Worm (Caenorhabditis elegans) whole organism, L4 larva: ENCODE data around the gene irld-8.
"Not testable (repeated sequence)": the region's sequence is repeated elsewhere in the genome, so short reads cannot be mapped to it uniquely, and the experiment has no call there.

ENCODE experiments used
- F26F4.8 ChIP-seq: fragments of 200-800 bp; sonication (Bioruptor generic); conservative IDR thresholded peaks from 2 replicates; pipeline ENCODE4 v1.3.6; 2022; ENCODE audit warnings: missing genetic modification characterization, missing compliant biosample characterization
- F44E2.7 ChIP-seq: fragments of 200-800 bp; sonication (Bioruptor generic); IDR thresholded peaks from 2 replicates; pipeline ENCODE4 v2.1.2; 2022; ENCODE audit warnings: missing genetic modification characterization, missing compliant biosample characterization
- Y105C5A.15 ChIP-seq: fragments of 200-800 bp; sonication (Bioruptor generic); IDR thresholded peaks from 2 replicates; pipeline ENCODE4 v1.3.6; 2022; ENCODE audit warnings: missing genetic modification characterization, missing compliant biosample characterization
- Y48G9A.11 ChIP-seq: fragments of 200-800 bp; sonication (Bioruptor generic); IDR thresholded peaks from 2 replicates; pipeline ENCODE4 v1.3.6; 2022; ENCODE audit warnings: missing genetic modification reagents, missing genetic modification characterization, missing compliant biosample characterization
- Y5F2A.4 ChIP-seq: fragments of 200-800 bp; sonication (Bioruptor generic); optimal IDR thresholded peaks from 2 replicates; lab custom pipeline; 2018; ENCODE audit warnings: mild to moderate bottlenecking, missing genetic modification characterization, missing compliant biosample characterization
- aha-1 ChIP-seq: fragments of 150-350 bp; peaks from one replicate; lab custom pipeline; 2014; ENCODE audit warnings: missing biosample characterization, missing genetic modification characterization
- ceh-28 ChIP-seq: fragments of 150-350 bp; optimal IDR thresholded peaks from 2 replicates; lab custom pipeline; 2014; ENCODE audit warnings: missing biosample characterization, missing genetic modification reagents, missing genetic modification characterization
- ces-1 ChIP-seq: fragments of 150-350 bp; sonication (generic microtip); optimal IDR thresholded peaks from 4 replicates; lab custom pipeline; 2014; ENCODE audit warnings: missing biosample characterization, missing genetic modification reagents, missing genetic modification characterization
- daf-8 ChIP-seq: fragments of 200-800 bp; sonication (Bioruptor generic); IDR thresholded peaks from 2 replicates; pipeline ENCODE4 v1.3.6; 2022; ENCODE audit warnings: missing genetic modification characterization, missing compliant biosample characterization
- dmd-8 ChIP-seq: fragments of 200-800 bp; sonication (Bioruptor generic); IDR thresholded peaks from 2 replicates; pipeline ENCODE4 v1.3.6; 2022; ENCODE audit warnings: missing genetic modification characterization, missing compliant biosample characterization
- egl-43 ChIP-seq: fragments of 200-800 bp; sonication (Bioruptor generic); IDR thresholded peaks from 2 replicates; pipeline ENCODE4 v1.3.6; 2022; ENCODE audit warnings: missing genetic modification reagents, missing genetic modification characterization, missing compliant biosample characterization
- gei-8 ChIP-seq: fragments of 200-800 bp; sonication (Bioruptor generic); optimal IDR thresholded peaks from 2 replicates; lab custom pipeline; 2018; ENCODE audit warnings: mild to moderate bottlenecking, missing genetic modification characterization, missing compliant biosample characterization
- lim-7 ChIP-seq: fragments of 200-800 bp; sonication (Bioruptor generic); IDR thresholded peaks from 2 replicates; pipeline ENCODE4 v1.3.6; 2022; ENCODE audit warnings: missing genetic modification characterization, missing compliant biosample characterization
- lin-29 ChIP-seq: fragments of 200-800 bp; sonication (Bioruptor generic); IDR thresholded peaks from 2 replicates; pipeline ENCODE4 v1.3.6; 2022; ENCODE audit warnings: missing genetic modification reagents, missing genetic modification characterization, missing compliant biosample characterization
- lin-38 ChIP-seq: fragments of 200-800 bp; sonication (Bioruptor generic); IDR thresholded peaks from 2 replicates; pipeline ENCODE4 v1.3.6; 2022; ENCODE audit warnings: missing genetic modification reagents, missing genetic modification characterization, missing compliant biosample characterization
- lin-39 ChIP-seq: fragments of 150-350 bp; optimal IDR thresholded peaks from 2 replicates; lab custom pipeline; 2014; ENCODE audit warnings: missing biosample characterization, missing genetic modification reagents, missing genetic modification characterization
- madf-5 ChIP-seq, 2 experiments: fragments of 200-800 bp; sonication (Bioruptor generic); IDR thresholded peaks; 2 replicates each; pipeline ENCODE4 v1.3.6; 2022; ENCODE audit warnings: missing compliant biosample characterization in 2 of 2, missing genetic modification characterization in 2 of 2
- mes-2 ChIP-seq: sonication (generic microtip); optimal IDR thresholded peaks from 2 replicates; lab custom pipeline; 2016; ENCODE audit warnings: missing genotype, mild to moderate bottlenecking, missing genetic modification characterization, missing compliant biosample characterization; ENCODE audit not compliant: poor library complexity, severe bottlenecking
- mxl-3 ChIP-seq: fragments of 200-800 bp; sonication (Bioruptor generic); optimal IDR thresholded peaks from 2 replicates; lab custom pipeline; 2018; ENCODE audit warnings: mild to moderate bottlenecking, missing genetic modification characterization, missing compliant biosample characterization
- nhr-102 ChIP-seq: sonication (generic microtip); optimal IDR thresholded peaks from 2 replicates; lab custom pipeline; 2016; ENCODE audit warnings: mild to moderate bottlenecking, missing genetic modification characterization, moderate library complexity, missing compliant biosample characterization
- nhr-111 ChIP-seq: fragments of 200-800 bp; sonication (Bioruptor generic); optimal IDR thresholded peaks from 2 replicates; lab custom pipeline; 2018; ENCODE audit warnings: mild to moderate bottlenecking, missing genetic modification characterization, missing compliant biosample characterization
- nhr-28 ChIP-seq: fragments of 150-350 bp; optimal IDR thresholded peaks from 2 replicates; lab custom pipeline; 2014; ENCODE audit warnings: missing biosample characterization, missing genetic modification characterization
- pqm-1 ChIP-seq: sonication (generic microtip); optimal IDR thresholded peaks from 2 replicates; lab custom pipeline; 2017; ENCODE audit warnings: missing biosample characterization, missing genetic modification characterization
- sdz-12 ChIP-seq: fragments of 200-800 bp; sonication (Bioruptor generic); optimal IDR thresholded peaks from 2 replicates; lab custom pipeline; 2018; ENCODE audit warnings: mild to moderate bottlenecking, missing genetic modification characterization, missing compliant biosample characterization
- snpc-1.2 ChIP-seq: fragments of 200-800 bp; sonication (Bioruptor generic); IDR thresholded peaks from 2 replicates; pipeline ENCODE4 v1.3.6; 2022; ENCODE audit warnings: missing genetic modification reagents, missing genetic modification characterization, missing compliant biosample characterization
- spr-3 ChIP-seq: fragments of 200-800 bp; sonication (Bioruptor generic); optimal IDR thresholded peaks from 2 replicates; lab custom pipeline; 2018; ENCODE audit warnings: mild to moderate bottlenecking, missing genetic modification characterization, missing compliant biosample characterization
- tra-1 ChIP-seq: fragments of 200-800 bp; sonication (Bioruptor generic); IDR thresholded peaks from 2 replicates; pipeline ENCODE4 v1.3.6; 2022; ENCODE audit warnings: missing genetic modification reagents, missing genetic modification characterization, missing compliant biosample characterization
- unc-62 ChIP-seq, 3 experiments: fragments of 150-350 bp in 1 of 3; sonication (generic microtip); optimal IDR thresholded peaks in 2 of 3; peaks in 1 of 3; 1 replicate in 1 of 3; 2 replicates in 2 of 3; lab custom pipeline; 2014 to 2017; ENCODE audit warnings: missing biosample characterization in 3 of 3, missing genetic modification characterization in 3 of 3, missing genetic modification reagents in 3 of 3, missing genotype in 1 of 3
- vab-7 ChIP-seq: fragments of 200-800 bp; sonication (Bioruptor generic); IDR thresholded peaks from 2 replicates; pipeline ENCODE4 v1.3.6; 2022; ENCODE audit warnings: missing genetic modification reagents, missing genetic modification characterization, missing compliant biosample characterization
- zip-2 ChIP-seq: fragments of 150-350 bp; optimal IDR thresholded peaks from 2 replicates; lab custom pipeline; 2014; ENCODE audit warnings: missing biosample characterization, missing genetic modification characterization
- ztf-7 ChIP-seq: fragments of 150-350 bp; optimal IDR thresholded peaks from 2 replicates; lab custom pipeline; 2014; ENCODE audit warnings: missing biosample characterization, missing genetic modification characterization

Gene irld-8

DNA sequence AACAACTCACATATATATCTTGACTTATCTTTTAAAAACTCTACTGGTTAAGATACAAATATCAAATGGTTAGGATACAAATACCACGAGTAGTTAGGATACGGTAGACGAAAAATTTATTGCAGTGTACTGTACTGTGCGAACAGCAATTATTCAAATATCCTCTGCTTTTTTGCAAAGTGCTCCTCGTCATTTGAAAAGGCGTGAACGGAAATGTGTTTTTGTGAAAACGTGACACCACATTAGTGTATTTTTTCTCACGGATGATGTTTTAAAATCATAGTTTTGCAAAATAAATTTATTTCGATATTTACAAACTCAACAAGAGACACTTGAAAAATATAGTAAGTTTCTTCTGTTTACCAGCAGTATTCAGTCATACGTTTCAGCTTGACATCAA, 3.2 kb downstream of the irld-8 start, which contains the start of gene F42G8.8:
Gene F42G8.8 (plus strand): TSS at position 301 of the 400 bp plus-strand sequence.
- no peak for TF ChIP-seq gei-8
- no peak for TF ChIP-seq nhr-28 (tag; lab: Kevin White, UChicago)
- no peak for TF ChIP-seq pqm-1 (tag; lab: Kevin White, UChicago)
- no peak for TF ChIP-seq tra-1
- no peak for TF ChIP-seq nhr-102 (tag; lab: Kevin White, UChicago)

DNA sequence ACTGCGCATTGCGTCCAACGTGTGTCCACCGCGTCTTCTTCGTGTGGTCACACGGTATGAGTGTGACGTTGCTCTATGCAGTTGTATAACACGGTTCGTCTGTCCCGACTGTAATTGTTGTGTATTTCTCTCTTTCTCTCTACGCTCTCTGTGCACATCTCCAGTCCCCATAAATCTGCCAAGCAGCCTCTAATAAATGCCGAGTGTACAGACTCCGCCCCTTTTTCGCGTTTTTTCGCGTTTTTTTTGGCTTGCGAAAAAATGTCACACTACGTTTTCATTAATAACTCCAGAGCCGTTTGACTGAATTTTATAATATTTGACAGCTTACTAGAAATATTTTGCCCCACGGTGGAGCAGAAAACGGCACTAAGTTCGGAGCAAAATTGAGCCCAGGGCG, 6.8 kb downstream of the irld-8 start, which contains the start of gene erp-44.3:
Gene erp-44.3 (plus strand): TSS at position 301 of the 400 bp plus-strand sequence.
- TF ChIP-seq sdz-12 (GFP tag; lab: Kevin White, UChicago); Y48G9A.11 (GFP tag; lab: Robert Waterston, UW); lin-38 (GFP tag; lab: Robert Waterston, UW): not testable (repeated sequence)

DNA sequence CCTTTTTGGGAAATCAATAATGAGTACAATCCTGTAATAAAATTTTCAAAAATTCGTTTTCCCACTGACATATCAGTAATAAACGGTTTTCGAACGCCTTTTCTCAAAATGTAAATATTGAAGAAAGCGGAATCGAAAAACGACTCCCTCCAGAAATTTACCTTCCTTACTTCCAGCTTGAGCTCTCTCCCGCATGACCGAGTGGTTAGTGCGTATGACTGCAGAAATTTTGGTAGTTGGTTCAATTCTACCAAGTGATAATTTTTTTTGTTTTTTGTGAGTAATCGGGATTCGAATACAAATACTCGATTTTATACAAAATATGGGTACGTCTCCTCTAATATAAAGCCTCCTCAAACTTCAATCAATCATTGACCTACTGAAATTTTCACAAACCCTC, 8.0 kb downstream of the irld-8 start:
- peak; percentile 76 for TF ChIP-seq lim-7 (GFP tag; lab: Robert Waterston, UW)
- TF ChIP-seq egl-43 (GFP tag; lab: Robert Waterston, UW) = peak; percentile 59; the same call in 1 of the 2 replicates
- TF ChIP-seq Y105C5A.15 (GFP tag; lab: Robert Waterston, UW) = 0 out of 2 replicates have a peak, but pooled peaks have one; percentile 23
- 0 out of 2 replicates have a peak, but pooled peaks have one; percentile 33 for TF ChIP-seq F26F4.8
- TF ChIP-seq vab-7 (GFP tag; lab: Robert Waterston, UW) = peak; percentile 47; the same call in 1 of the 2 replicates
- TF ChIP-seq dmd-8 (GFP tag; lab: Robert Waterston, UW) = 0 out of 2 replicates have a peak, but pooled peaks have one; percentile 16
- peak; percentile 63 for TF ChIP-seq snpc-1.2 (GFP tag; lab: Robert Waterston, UW)

DNA sequence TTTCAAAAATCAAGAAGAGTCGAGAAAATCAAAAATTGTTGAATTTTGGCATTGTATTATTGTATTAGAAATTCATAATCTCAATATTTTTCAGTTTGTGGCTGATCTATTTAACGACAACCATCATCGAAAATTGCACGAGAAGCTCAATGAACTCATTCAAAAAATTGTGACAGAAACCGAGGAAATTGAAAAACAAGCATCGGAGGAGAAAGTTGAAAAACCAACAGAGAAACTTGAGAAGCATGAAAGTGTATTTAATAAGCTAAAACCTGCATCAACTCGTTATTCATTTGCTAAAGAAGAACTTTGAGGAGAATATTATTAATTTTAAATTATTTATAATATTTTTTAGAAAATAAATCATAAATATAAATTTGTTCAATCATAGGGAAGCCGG, 11.3 kb downstream of the irld-8 start, which contains the start of gene ceph-41:
Gene ceph-41 (plus strand): TSS at position 301 of the 400 bp plus-strand sequence.
- TF ChIP-seq Y5F2A.4 (GFP tag; lab: Kevin White, UChicago) (no peak), F44E2.7 (GFP tag; lab: Robert Waterston, UW) (no peak), daf-8 (no peak), snpc-1.2 (GFP tag; lab: Robert Waterston, UW) (no peak), madf-5 (GFP tag; IDR thresholded peaks at IDR 0.05; lab: Robert Waterston, UW) (no peak), nhr-102 (tag; lab: Kevin White, UChicago) (no peak), lin-39 (tag; lab: Kevin White, UChicago) (no peak), mxl-3 (no peak)

DNA sequence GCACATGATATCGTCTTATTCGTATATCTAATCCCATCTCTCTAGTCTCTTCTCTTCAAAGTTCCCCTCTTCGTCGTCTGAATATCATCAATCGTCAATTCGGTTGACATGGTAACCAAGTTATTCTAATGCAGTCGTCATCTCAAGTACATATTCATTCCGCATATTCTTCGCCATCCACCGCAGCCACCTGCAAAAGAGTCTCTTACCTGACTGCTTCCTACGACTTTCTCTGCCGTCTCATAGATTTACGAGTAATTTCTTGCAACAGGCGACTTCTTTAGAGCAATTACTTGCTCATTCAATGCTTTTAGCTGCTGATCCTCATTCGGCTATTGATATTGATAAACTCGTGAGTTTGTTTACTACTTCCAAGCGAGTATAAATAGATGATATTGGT, 11.9 kb downstream of the irld-8 start:
- no peak for TF ChIP-seq lin-29 (GFP tag; lab: Robert Waterston, UW)
- TF ChIP-seq ceh-28 (tag; lab: Kevin White, UChicago) = no peak
- no peak for TF ChIP-seq spr-3
- TF ChIP-seq ces-1 (GFP tag; lab: Kevin White, UChicago) = no peak
- TF ChIP-seq nhr-102 (tag; lab: Kevin White, UChicago) = no peak
- TF ChIP-seq lin-38 (GFP tag; lab: Robert Waterston, UW) = no peak
- TF ChIP-seq F26F4.8 = no peak
- TF ChIP-seq zip-2 (tag; lab: Kevin White, UChicago) = no peak
- TF ChIP-seq nhr-111 (GFP tag; lab: Kevin White, UChicago) = no peak
- no peak for TF ChIP-seq unc-62 (GFP tag; optimal IDR thresholded peaks at IDR 0.05 in 1 of 2; lab: Kevin White, UChicago)
- no peak for TF ChIP-seq unc-62 (tag; optimal IDR thresholded peaks at IDR 0.05; lab: Kevin White, UChicago)

DNA sequence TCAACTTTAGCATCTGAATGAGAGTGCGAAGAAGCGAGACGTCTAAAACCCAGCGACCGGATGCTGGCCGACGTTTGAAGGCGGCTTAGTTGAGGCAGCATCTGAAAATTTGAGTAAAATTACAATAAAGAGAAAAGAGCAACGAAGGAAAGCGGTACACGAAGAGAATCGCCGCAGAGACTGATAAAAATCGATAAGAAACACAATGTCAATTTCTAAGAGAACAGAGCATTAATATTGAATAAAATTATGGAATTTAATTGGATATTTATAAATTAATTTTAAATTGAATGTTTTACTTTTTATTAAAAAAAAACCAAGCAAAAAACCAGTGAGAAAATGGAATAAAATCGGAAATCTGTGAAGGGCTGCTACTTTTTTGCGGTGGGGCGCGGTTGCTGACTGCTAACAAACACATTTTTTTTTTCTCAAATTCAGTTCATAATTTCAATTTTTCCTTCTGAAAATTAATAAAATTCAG, 14.6 kb downstream of the irld-8 start, which contains the start of the genes ndub-11 and moc-3:
Gene ndub-11 (minus strand): TSS at position 101 of the 481 bp plus-strand sequence.
Gene moc-3 (plus strand): TSS at position 431 of the 481 bp plus-strand sequence.
- TF ChIP-seq mes-2 (tag; lab: Kevin White, UChicago) (peak; percentile 26), ztf-7 (tag; lab: Kevin White, UChicago) (no peak), aha-1 (peak; percentile 13), lin-38 (GFP tag; lab: Robert Waterston, UW) (peak; percentile 73)
